Fruit fly (Drosophila melanogaster) whole organism, embryonic: ENCODE results near the gene Lst8.

Experiments used
- Adf1 ChIP-seq: fragments of 200-800 bp; sonication (Bioruptor generic); IDR thresholded peaks from 2 replicates; pipeline ENCODE4 v1.3.6; 2022; ENCODE audit warnings: missing biosample characterization, missing genetic modification characterization
- Asciz ChIP-seq: fragments of 200-800 bp; sonication (Bioruptor generic); optimal IDR thresholded peaks from 2 replicates; lab custom pipeline; 2017; ENCODE audit warnings: missing biosample characterization, mild to moderate bottlenecking, missing genetic modification characterization, missing genetic modification reagents
- CG11247 ChIP-seq: fragments of 200-800 bp; sonication (Bioruptor generic); IDR thresholded peaks from 2 replicates; pipeline ENCODE4 v1.3.6; 2022; ENCODE audit warnings: missing biosample characterization, missing genetic modification characterization
- CG12155 ChIP-seq: fragments of 200-800 bp; sonication (Bioruptor generic); optimal IDR thresholded peaks from 3 replicates; lab custom pipeline; 2016; ENCODE audit warnings: missing biosample characterization, missing genetic modification characterization
- CG12299 ChIP-seq: fragments of 200-800 bp; sonication (Bioruptor generic); optimal IDR thresholded peaks from 2 replicates; lab custom pipeline; 2018; ENCODE audit warnings: missing biosample characterization, mild to moderate bottlenecking, missing genetic modification characterization
- CG13296 ChIP-seq: fragments of 200-800 bp; sonication (Bioruptor generic); optimal IDR thresholded peaks from 3 replicates; lab custom pipeline; 2018; ENCODE audit warnings: missing biosample characterization, mild to moderate bottlenecking, missing genetic modification characterization
- CG15514 ChIP-seq: fragments of 200-800 bp; sonication (Bioruptor generic); optimal IDR thresholded peaks from 3 replicates; lab custom pipeline; 2017; ENCODE audit warnings: missing biosample characterization, missing genetic modification characterization, mild to moderate bottlenecking, moderate library complexity, missing genetic modification reagents
- CG17361 ChIP-seq: fragments of 200-800 bp; sonication (Bioruptor generic); IDR thresholded peaks from 3 replicates; pipeline ENCODE4 v1.3.6; 2022; ENCODE audit warnings: missing biosample characterization, missing genetic modification characterization
- CG2199 ChIP-seq: fragments of 200-800 bp; sonication (Bioruptor generic); IDR thresholded peaks from 3 replicates; pipeline ENCODE4 v1.3.6; 2022; ENCODE audit warnings: missing biosample characterization, missing genetic modification characterization
- CG2712 ChIP-seq: fragments of 200-800 bp; optimal IDR thresholded peaks from 3 replicates; lab custom pipeline; 2019; ENCODE audit warnings: missing biosample characterization, mild to moderate bottlenecking, missing genetic modification characterization, moderate library complexity
- CG2889 ChIP-seq: fragments of 200-800 bp; sonication (Bioruptor generic); IDR thresholded peaks from 3 replicates; pipeline ENCODE4 v1.3.6; 2022; ENCODE audit warnings: missing biosample characterization, missing genetic modification characterization
- CG34376 ChIP-seq: fragments of 200-800 bp; sonication (Bioruptor generic); optimal IDR thresholded peaks from 2 replicates; lab custom pipeline; 2018; ENCODE audit warnings: missing biosample characterization, mild to moderate bottlenecking, missing genetic modification characterization
- CG3847 ChIP-seq: fragments of 200-800 bp; sonication (Bioruptor generic); IDR thresholded peaks from 2 replicates; pipeline ENCODE4 v1.3.6; 2022; ENCODE audit warnings: missing biosample characterization, missing genetic modification characterization
- CG4404 ChIP-seq: fragments of 200-800 bp; sonication (Bioruptor generic); IDR thresholded peaks from 2 replicates; pipeline ENCODE4 v1.3.6; 2022; ENCODE audit warnings: missing biosample characterization, missing genetic modification characterization
- CG4617 ChIP-seq: fragments of 200-800 bp; sonication (Bioruptor generic); optimal IDR thresholded peaks from 3 replicates; lab custom pipeline; 2016; ENCODE audit warnings: missing biosample characterization, missing genetic modification characterization, borderline replicate concordance
- CrebB ChIP-seq: fragments of 200-800 bp; sonication (Bioruptor generic); optimal IDR thresholded peaks from 3 replicates; lab custom pipeline; 2018; ENCODE audit warnings: missing biosample characterization, mild to moderate bottlenecking, missing genetic modification characterization
- D19B ChIP-seq: fragments of 200-800 bp; sonication (Bioruptor generic); optimal IDR thresholded peaks from 2 replicates; lab custom pipeline; 2017; ENCODE audit warnings: missing biosample characterization, mild to moderate bottlenecking, missing genetic modification characterization
- Dip2 ChIP-seq: fragments of 200-800 bp; sonication (Bioruptor generic); IDR thresholded peaks from 2 replicates; pipeline ENCODE4 v1.3.6; 2022; ENCODE audit warnings: missing biosample characterization, missing genetic modification characterization
- Doc3 ChIP-seq: fragments of 200-800 bp; sonication (Bioruptor generic); IDR thresholded peaks from 3 replicates; pipeline ENCODE4 v1.3.6; 2022; ENCODE audit warnings: missing biosample characterization, missing genetic modification characterization; ENCODE audit not compliant: partially characterized antibody
- Hmx ChIP-seq: fragments of 200-800 bp; sonication (Bioruptor generic); optimal IDR thresholded peaks from 2 replicates; lab custom pipeline; 2016; ENCODE audit warnings: missing biosample characterization, missing genetic modification characterization
- MTF-1 ChIP-seq: fragments of 200-800 bp; sonication (Bioruptor generic); optimal IDR thresholded peaks from 2 replicates; lab custom pipeline; 2018; ENCODE audit warnings: missing biosample characterization, mild to moderate bottlenecking, missing genetic modification characterization, borderline replicate concordance
- Mad ChIP-seq: fragments of 200-800 bp; sonication (Bioruptor generic); optimal IDR thresholded peaks from 2 replicates; lab custom pipeline; 2016; ENCODE audit warnings: missing biosample characterization, missing genetic modification characterization
- Med ChIP-seq: fragments of 200-800 bp; sonication (Bioruptor generic); peaks from one replicate; lab custom pipeline; 2016; ENCODE audit warnings: missing biosample characterization, missing genetic modification characterization, mild to moderate bottlenecking, inconsistent platforms, moderate library complexity
- NC2α ChIP-seq: fragments of 200-800 bp; sonication (Bioruptor generic); optimal IDR thresholded peaks from 2 replicates; lab custom pipeline; 2016; ENCODE audit warnings: missing biosample characterization, missing genetic modification characterization
- Oaz ChIP-seq: fragments of 200-800 bp; sonication (Bioruptor generic); IDR thresholded peaks from 2 replicates; pipeline ENCODE4 v1.3.6; 2022; ENCODE audit warnings: missing biosample characterization, missing genetic modification characterization
- Rfx ChIP-seq: fragments of 200-800 bp; sonication (Bioruptor generic); IDR thresholded peaks from 2 replicates; pipeline ENCODE4 v1.3.6; 2022; ENCODE audit warnings: missing biosample characterization, missing genetic modification characterization
- Scr ChIP-seq: fragments of 200-800 bp; sonication (Bioruptor generic); IDR thresholded peaks from 2 replicates; pipeline ENCODE4 v1.3.6; 2022; ENCODE audit warnings: missing biosample characterization, missing genetic modification characterization; ENCODE audit not compliant: partially characterized antibody
- Side ChIP-seq: fragments of 200-800 bp; sonication (Bioruptor generic); optimal IDR thresholded peaks from 2 replicates; lab custom pipeline; 2016; ENCODE audit warnings: missing biosample characterization, missing genetic modification characterization
- Vsx1 ChIP-seq: fragments of 200-800 bp; sonication (Bioruptor generic); optimal IDR thresholded peaks from 2 replicates; lab custom pipeline; 2017; ENCODE audit warnings: missing biosample characterization, mild to moderate bottlenecking, missing genetic modification characterization, missing genetic modification reagents
- ap ChIP-seq: fragments of 200-800 bp; sonication (Bioruptor generic); IDR thresholded peaks from 2 replicates; pipeline ENCODE4 v1.3.6; 2022; ENCODE audit warnings: missing biosample characterization, missing genetic modification characterization
- cas ChIP-seq: fragments of 200-800 bp; sonication (Bioruptor generic); IDR thresholded peaks from 2 replicates; pipeline ENCODE4 v1.3.6; 2022; ENCODE audit warnings: missing biosample characterization, missing genetic modification characterization
- da ChIP-seq: fragments of 200-800 bp; sonication (Bioruptor generic); optimal IDR thresholded peaks from 2 replicates; lab custom pipeline; 2016; ENCODE audit warnings: missing biosample characterization, missing genetic modification characterization
- dm ChIP-seq: fragments of 200-800 bp; sonication (Bioruptor generic); optimal IDR thresholded peaks from 3 replicates; lab custom pipeline; 2016; ENCODE audit warnings: missing biosample characterization, missing genetic modification characterization
- dysf ChIP-seq: fragments of 200-800 bp; sonication (Bioruptor generic); IDR thresholded peaks from 3 replicates; pipeline ENCODE4 v1.3.6; 2022; ENCODE audit warnings: missing biosample characterization, missing genetic modification characterization
- eyg ChIP-seq: fragments of 200-800 bp; sonication (Bioruptor generic); optimal IDR thresholded peaks from 3 replicates; lab custom pipeline; 2016; ENCODE audit warnings: missing biosample characterization, missing genetic modification characterization
- gce ChIP-seq: fragments of 200-800 bp; sonication (Bioruptor generic); IDR thresholded peaks from 3 replicates; pipeline ENCODE4 v1.3.6; 2022; ENCODE audit warnings: missing biosample characterization, missing genetic modification characterization
- grn ChIP-seq: fragments of 200-800 bp; sonication (Bioruptor generic); optimal IDR thresholded peaks from 3 replicates; lab custom pipeline; 2017; ENCODE audit warnings: missing biosample characterization, missing genetic modification characterization
- lola ChIP-seq, 3 experiments: fragments of >200 bp in 2 of 3; fragments of 200-800 bp in 1 of 3; sonication (Bioruptor generic) in 1 of 3; optimal IDR thresholded peaks; 2 replicates each; lab custom pipeline; 2017 to 2019; ENCODE audit warnings: missing biosample characterization in 3 of 3, missing genetic modification characterization in 3 of 3, mild to moderate bottlenecking in 1 of 3, moderate library complexity in 1 of 3
- lov ChIP-seq, 2 experiments: fragments of 200-800 bp in 1 of 2; fragments of >200 bp in 1 of 2; sonication (Bioruptor generic) in 1 of 2; IDR thresholded peaks in 1 of 2; optimal IDR thresholded peaks in 1 of 2; 2 replicates in 1 of 2; 3 replicates in 1 of 2; pipeline versions ENCODE4 v1.3.6 to Lab custom; 2017 to 2022; ENCODE audit warnings: missing biosample characterization in 1 of 2, missing genetic modification characterization in 1 of 2
- mam ChIP-seq: fragments of 200-800 bp; sonication (Bioruptor generic); optimal IDR thresholded peaks from 3 replicates; lab custom pipeline; 2016; ENCODE audit warnings: missing biosample characterization, missing genetic modification characterization
- p53 ChIP-seq: fragments of 200-800 bp; sonication (Bioruptor generic); optimal IDR thresholded peaks from 2 replicates; lab custom pipeline; 2016; ENCODE audit warnings: missing biosample characterization, missing genetic modification characterization
- psq ChIP-seq: fragments of 200-800 bp; sonication (Bioruptor generic); optimal IDR thresholded peaks from 2 replicates; lab custom pipeline; 2017; ENCODE audit warnings: missing biosample characterization, missing genetic modification characterization
- salm ChIP-seq: fragments of 200-800 bp; sonication (Bioruptor generic); optimal IDR thresholded peaks from 2 replicates; lab custom pipeline; 2018; ENCODE audit warnings: missing biosample characterization, mild to moderate bottlenecking, missing genetic modification characterization
- schlank ChIP-seq: fragments of 200-800 bp; sonication (Bioruptor generic); optimal IDR thresholded peaks from 2 replicates; lab custom pipeline; 2018; ENCODE audit warnings: missing biosample characterization, mild to moderate bottlenecking, missing genetic modification characterization
- seq ChIP-seq: fragments of 200-800 bp; sonication (Bioruptor generic); IDR thresholded peaks from 2 replicates; pipeline ENCODE4 v1.3.6; 2022; ENCODE audit warnings: missing biosample characterization, missing genetic modification characterization
- sima ChIP-seq: fragments of 200-800 bp; sonication (Bioruptor generic); optimal IDR thresholded peaks from 2 replicates; lab custom pipeline; 2016; ENCODE audit warnings: missing biosample characterization, missing genetic modification characterization
- slou ChIP-seq: fragments of 200-800 bp; sonication (Bioruptor generic); optimal IDR thresholded peaks from 3 replicates; lab custom pipeline; 2016; ENCODE audit warnings: missing biosample characterization, missing genetic modification characterization
- so ChIP-seq: fragments of 200-800 bp; sonication (Bioruptor generic); IDR thresholded peaks from 3 replicates; pipeline ENCODE4 v1.3.6; 2022; ENCODE audit warnings: missing biosample characterization, missing genetic modification characterization
- tio ChIP-seq: fragments of 200-800 bp; sonication (Bioruptor generic); optimal IDR thresholded peaks from 2 replicates; lab custom pipeline; 2017; ENCODE audit warnings: missing biosample characterization, missing genetic modification characterization, inconsistent platforms
- wdn ChIP-seq: fragments of 200-800 bp; sonication (Bioruptor generic); IDR thresholded peaks from 2 replicates; pipeline ENCODE4 v1.3.6; 2022; ENCODE audit warnings: missing biosample characterization, missing genetic modification characterization

Lst8 gene

dm6 chrX:9579918-9580521, 25.7 kb downstream of the Lst8 start, which contains the start of gene LPCAT (continued):
- TF ChIP-seq CG2199 (GFP tag; lab: Robert Waterston, UW): no peak
- no peak for TF ChIP-seq eyg (GFP tag; lab: Kevin White, UChicago)
- TF ChIP-seq CG12299 (tag; lab: Kevin White, UChicago): no peak
- TF ChIP-seq Rfx (GFP tag; lab: Robert Waterston, UW): peak; percentile 90
- TF ChIP-seq Adf1 (GFP tag; lab: Robert Waterston, UW): peak; percentile 24; the same call in 1 of the 2 replicates
- TF ChIP-seq lola (GFP tag; optimal IDR thresholded peaks at IDR 0.05; lab: Kevin White, UChicago): peak in 2 of 3 experiments; percentile 27 to 36
- TF ChIP-seq D19B: peak; percentile 50
- no peak for TF ChIP-seq CrebB (tag; lab: Kevin White, UChicago)
- peak; percentile 88 for TF ChIP-seq CG15514 (GFP tag; lab: Kevin White, UChicago)
- TF ChIP-seq lov (optimal IDR thresholded peaks at IDR 0.05; lab: Kevin White, UChicago): no peak
- TF ChIP-seq lov (GFP tag; IDR thresholded peaks at IDR 0.05; lab: Robert Waterston, UW): peak; percentile 70; the same call in 2 of the 3 replicates
- no peak for TF ChIP-seq tio (GFP tag; lab: Kevin White, UChicago)
- peak; percentile 85 for TF ChIP-seq CG12155
- peak; percentile 83 for TF ChIP-seq dysf (GFP tag; lab: Robert Waterston, UW)
- TF ChIP-seq CG17361: peak; percentile 63; the same call in 1 of the 3 replicates
- TF ChIP-seq CG3847 (GFP tag; lab: Robert Waterston, UW): peak; percentile 95
- no peak for TF ChIP-seq p53
- peak; percentile 27 for TF ChIP-seq schlank (tag; lab: Kevin White, UChicago)
- peak; percentile 80 for TF ChIP-seq Doc3 (GFP tag; lab: Robert Waterston, UW)
- TF ChIP-seq Side: peak; percentile 62
- peak; percentile 76 for TF ChIP-seq CG4404 (GFP tag; lab: Robert Waterston, UW)
- peak; percentile 39 for TF ChIP-seq Mad (GFP tag; lab: Kevin White, UChicago)
- TF ChIP-seq Asciz (GFP tag; lab: Kevin White, UChicago): peak; percentile 4
- TF ChIP-seq CG4617 (GFP tag; lab: Kevin White, UChicago): peak; percentile 19
- peak; percentile 86 for TF ChIP-seq CG11247
- TF ChIP-seq wdn (GFP tag; lab: Robert Waterston, UW): peak; percentile 74
- peak; percentile 53 for TF ChIP-seq da
- TF ChIP-seq Oaz (GFP tag; lab: Robert Waterston, UW): peak; percentile 39; the same call in 1 of the 2 replicates
- peak; percentile 22; the same call in 1 of the 2 replicates for TF ChIP-seq cas (GFP tag; lab: Robert Waterston, UW)
- TF ChIP-seq CG2712 (tag; lab: Kevin White, UChicago): peak; percentile 40
- TF ChIP-seq so (GFP tag; lab: Robert Waterston, UW): no peak; the same call in 2 of the 3 replicates
- TF ChIP-seq CG34376 (GFP tag; lab: Kevin White, UChicago): peak; percentile 56
- peak; percentile 54; the same call in 1 of the 2 replicates for TF ChIP-seq seq (GFP tag; lab: Robert Waterston, UW)
- no peak for TF ChIP-seq NC2α (GFP tag; lab: Kevin White, UChicago)
- TF ChIP-seq grn (GFP tag; lab: Kevin White, UChicago): peak; percentile 91
- peak; percentile 43 for TF ChIP-seq Hmx (GFP tag; lab: Kevin White, UChicago)
- TF ChIP-seq Scr: peak; percentile 82
- TF ChIP-seq Dip2 (GFP tag; lab: Robert Waterston, UW): no peak
- TF ChIP-seq CG2889 (GFP tag; lab: Robert Waterston, UW): peak; percentile 81
- no peak for TF ChIP-seq psq (GFP tag; lab: Kevin White, UChicago)
- TF ChIP-seq slou (GFP tag; lab: Kevin White, UChicago): peak; percentile 80
- TF ChIP-seq mam (GFP tag; lab: Kevin White, UChicago): peak; percentile 90
- TF ChIP-seq Med: peak; percentile 94
- no peak for TF ChIP-seq Vsx1 (GFP tag; lab: Kevin White, UChicago)
- no peak for TF ChIP-seq salm (tag; lab: Kevin White, UChicago)
- peak; percentile 23 for TF ChIP-seq dm (GFP tag; lab: Kevin White, UChicago)
- 0 out of 3 replicates have a peak, but pooled peaks have one; percentile 55 for TF ChIP-seq gce (GFP tag; lab: Robert Waterston, UW)
- peak; percentile 58 for TF ChIP-seq CG13296 (GFP tag; lab: Kevin White, UChicago)
- TF ChIP-seq ap (GFP tag; lab: Robert Waterston, UW): peak; percentile 65
- peak; percentile 19 for TF ChIP-seq MTF-1 (GFP tag; lab: Kevin White, UChicago)
- TF ChIP-seq sima (GFP tag; lab: Kevin White, UChicago): no peak
